Worm (Caenorhabditis elegans) whole organism, L4 larva: ENCODE data around the gene fipr-25.
A peak's percentile ranks its signal among the peaks of the same experiment; 100 is the strongest.

Source experiments
- F26F4.8 ChIP-seq: fragments of 200-800 bp; sonication (Bioruptor generic); conservative IDR thresholded peaks from 2 replicates; pipeline ENCODE4 v1.3.6; 2022; ENCODE audit warnings: missing genetic modification characterization, missing compliant biosample characterization
- F37D6.2 ChIP-seq: sonication (generic microtip); optimal IDR thresholded peaks from 2 replicates; lab custom pipeline; 2016; ENCODE audit warnings: mild to moderate bottlenecking, missing genetic modification characterization, missing compliant biosample characterization
- R02D3.7 ChIP-seq: fragments of 150-350 bp; sonication (generic microtip); optimal IDR thresholded peaks from 3 replicates; lab custom pipeline; 2014; ENCODE audit warnings: missing biosample characterization, missing genetic modification characterization
- Y75B8A.6 ChIP-seq: fragments of 200-800 bp; sonication (Bioruptor generic); IDR thresholded peaks from 2 replicates; pipeline ENCODE4 v1.3.6; 2022; ENCODE audit warnings: missing genetic modification reagents, missing genetic modification characterization, missing compliant biosample characterization
- aha-1 ChIP-seq: fragments of 150-350 bp; peaks from one replicate; lab custom pipeline; 2014; ENCODE audit warnings: missing biosample characterization, missing genetic modification characterization
- ama-1 ChIP-seq: fragments of 150-350 bp; optimal IDR thresholded peaks from 2 replicates; lab custom pipeline; 2014; ENCODE audit warnings: inconsistent platforms, mixed read lengths
- arid-1 ChIP-seq: fragments of 200-800 bp; sonication (Bioruptor generic); conservative IDR thresholded peaks from 2 replicates; pipeline ENCODE4 v1.3.6; 2022; ENCODE audit warnings: missing genetic modification reagents, missing genetic modification characterization, missing compliant biosample characterization
- ceh-44 ChIP-seq: fragments of 200-800 bp; sonication (Bioruptor generic); IDR thresholded peaks from 2 replicates; pipeline ENCODE4 v1.3.6; 2022; ENCODE audit warnings: missing genetic modification reagents, missing genetic modification characterization, missing compliant biosample characterization
- cey-2 ChIP-seq: sonication (generic microtip); optimal IDR thresholded peaks from 3 replicates; lab custom pipeline; 2017; ENCODE audit warnings: missing genetic modification characterization, mild to moderate bottlenecking, missing compliant biosample characterization, antibody characterized with exemption, borderline replicate concordance; ENCODE audit not compliant: insufficient read depth
- ctbp-1 ChIP-seq: fragments of 200-800 bp; sonication (Bioruptor generic); IDR thresholded peaks from 2 replicates; pipeline ENCODE4 v1.3.6; 2022; ENCODE audit warnings: missing genetic modification reagents, missing genetic modification characterization, missing compliant biosample characterization
- daf-8 ChIP-seq: fragments of 200-800 bp; sonication (Bioruptor generic); IDR thresholded peaks from 2 replicates; pipeline ENCODE4 v1.3.6; 2022; ENCODE audit warnings: missing genetic modification characterization, missing compliant biosample characterization
- dmd-6 ChIP-seq: fragments of 200-800 bp; sonication (Bioruptor generic); IDR thresholded peaks from 2 replicates; pipeline ENCODE4 v1.3.6; 2022; ENCODE audit warnings: missing genetic modification reagents, missing genetic modification characterization, missing compliant biosample characterization
- dmd-8 ChIP-seq: fragments of 200-800 bp; sonication (Bioruptor generic); IDR thresholded peaks from 2 replicates; pipeline ENCODE4 v1.3.6; 2022; ENCODE audit warnings: missing genetic modification characterization, missing compliant biosample characterization
- dpl-1 ChIP-seq: fragments of 150-350 bp; optimal IDR thresholded peaks from 2 replicates; lab custom pipeline; 2014; ENCODE audit warnings: missing biosample characterization, missing genetic modification reagents, missing genetic modification characterization
- fkh-10 ChIP-seq: fragments of 150-350 bp; optimal IDR thresholded peaks from 2 replicates; lab custom pipeline; 2014; ENCODE audit warnings: missing biosample characterization, missing genetic modification reagents, missing genetic modification characterization
- jun-1 ChIP-seq: fragments of 150-350 bp; optimal IDR thresholded peaks from 2 replicates; lab custom pipeline; 2014; ENCODE audit warnings: missing biosample characterization, missing genetic modification reagents, missing genetic modification characterization
- lim-7 ChIP-seq: fragments of 200-800 bp; sonication (Bioruptor generic); IDR thresholded peaks from 2 replicates; pipeline ENCODE4 v1.3.6; 2022; ENCODE audit warnings: missing genetic modification characterization, missing compliant biosample characterization
- lin-38 ChIP-seq: fragments of 200-800 bp; sonication (Bioruptor generic); IDR thresholded peaks from 2 replicates; pipeline ENCODE4 v1.3.6; 2022; ENCODE audit warnings: missing genetic modification reagents, missing genetic modification characterization, missing compliant biosample characterization
- lin-39 ChIP-seq: fragments of 150-350 bp; optimal IDR thresholded peaks from 2 replicates; lab custom pipeline; 2014; ENCODE audit warnings: missing biosample characterization, missing genetic modification reagents, missing genetic modification characterization
- lsy-2 ChIP-seq, 2 experiments: fragments of 150-350 bp in 1 of 2; sonication (generic microtip) in 1 of 2; optimal IDR thresholded peaks; 2 replicates each; lab custom pipeline; 2014 to 2017; ENCODE audit warnings: missing biosample characterization in 2 of 2, missing genetic modification characterization in 2 of 2
- madf-5 ChIP-seq, 2 experiments: fragments of 200-800 bp; sonication (Bioruptor generic); IDR thresholded peaks; 2 replicates each; pipeline ENCODE4 v1.3.6; 2022; ENCODE audit warnings: missing compliant biosample characterization in 2 of 2, missing genetic modification characterization in 2 of 2
- mdl-1 ChIP-seq, 2 experiments: fragments of 150-350 bp in 1 of 2; sonication (generic microtip) in 1 of 2; optimal IDR thresholded peaks; 2 replicates each; lab custom pipeline; 2014 to 2017; ENCODE audit warnings: missing biosample characterization in 2 of 2, missing genetic modification characterization in 2 of 2
- mep-1 ChIP-seq: fragments of 150-350 bp; sonication (generic microtip); optimal IDR thresholded peaks from 3 replicates; lab custom pipeline; 2014; ENCODE audit warnings: missing biosample characterization, missing genetic modification characterization
- php-3 ChIP-seq: fragments of 200-800 bp; sonication (Bioruptor generic); IDR thresholded peaks from 2 replicates; pipeline ENCODE4 v1.3.6; 2022; ENCODE audit warnings: missing genetic modification reagents, missing genetic modification characterization, missing compliant biosample characterization
- rbr-2 ChIP-seq: sonication (generic microtip); optimal IDR thresholded peaks from 2 replicates; lab custom pipeline; 2016; ENCODE audit warnings: missing genotype, missing genetic modification characterization, missing compliant biosample characterization
- set-16 ChIP-seq: fragments of 200-800 bp; sonication (Bioruptor generic); IDR thresholded peaks from 2 replicates; pipeline ENCODE4 v1.3.6; 2022; ENCODE audit warnings: missing genetic modification reagents, missing genetic modification characterization, missing compliant biosample characterization
- skn-1 ChIP-seq: fragments of 150-350 bp; optimal IDR thresholded peaks from 2 replicates; lab custom pipeline; 2014; ENCODE audit warnings: missing biosample characterization, missing genetic modification characterization
- spr-1 ChIP-seq: sonication (generic microtip); optimal IDR thresholded peaks from 2 replicates; lab custom pipeline; 2016; ENCODE audit warnings: mild to moderate bottlenecking, missing genetic modification characterization, missing compliant biosample characterization
- tag-97 ChIP-seq: fragments of 200-800 bp; sonication (Bioruptor generic); IDR thresholded peaks from 2 replicates; pipeline ENCODE4 v1.3.6; 2022; ENCODE audit warnings: missing genetic modification characterization, missing compliant biosample characterization
- tra-1 ChIP-seq: fragments of 200-800 bp; sonication (Bioruptor generic); IDR thresholded peaks from 2 replicates; pipeline ENCODE4 v1.3.6; 2022; ENCODE audit warnings: missing genetic modification reagents, missing genetic modification characterization, missing compliant biosample characterization
- unc-62 ChIP-seq, 3 experiments: fragments of 150-350 bp in 1 of 3; sonication (generic microtip); optimal IDR thresholded peaks in 2 of 3; peaks in 1 of 3; 1 replicate in 1 of 3; 2 replicates in 2 of 3; lab custom pipeline; 2014 to 2017; ENCODE audit warnings: missing biosample characterization in 3 of 3, missing genetic modification characterization in 3 of 3, missing genetic modification reagents in 3 of 3, missing genotype in 1 of 3
- zag-1 ChIP-seq: fragments of 150-350 bp; optimal IDR thresholded peaks from 2 replicates; lab custom pipeline; 2014; ENCODE audit warnings: missing biosample characterization, missing genetic modification characterization
- zfp-2 ChIP-seq: sonication (generic microtip); optimal IDR thresholded peaks from 2 replicates; lab custom pipeline; 2016; ENCODE audit warnings: mild to moderate bottlenecking, missing genetic modification characterization, missing compliant biosample characterization
- zip-2 ChIP-seq: fragments of 150-350 bp; optimal IDR thresholded peaks from 2 replicates; lab custom pipeline; 2014; ENCODE audit warnings: missing biosample characterization, missing genetic modification characterization

fipr-25 gene

ce11 chrV:1943465-1943864 is 13.7 kb upstream of the fipr-25 start (continued):
- peak; percentile 78 for TF ChIP-seq ctbp-1
- no peak for TF ChIP-seq zag-1
- TF ChIP-seq jun-1, result no peak
- no peak for TF ChIP-seq cey-2
- TF ChIP-seq spr-1 (tag; lab: Kevin White, UChicago), result no peak
- TF ChIP-seq daf-8 (GFP tag; lab: Robert Waterston, UW), result no peak
- TF ChIP-seq dpl-1 (GFP tag; lab: Kevin White, UChicago), result no peak
- peak in 1 of 2 experiments; percentile 11 for TF ChIP-seq unc-62 (GFP tag; optimal IDR thresholded peaks at IDR 0.05 in 1 of 2; lab: Kevin White, UChicago)
- no peak for TF ChIP-seq unc-62 (tag; optimal IDR thresholded peaks at IDR 0.05; lab: Kevin White, UChicago)
- TF ChIP-seq dmd-6 (GFP tag; lab: Robert Waterston, UW), result no peak
- peak; percentile 72 for TF ChIP-seq rbr-2
- no peak for TF ChIP-seq tag-97 (GFP tag; lab: Robert Waterston, UW)
- peak; percentile 46 for TF ChIP-seq aha-1 (tag; lab: Kevin White, UChicago)
- TF ChIP-seq mep-1 (tag; lab: Kevin White, UChicago), result peak; percentile 34
- TF ChIP-seq set-16 (GFP tag; lab: Robert Waterston, UW), result peak; percentile 78
- TF ChIP-seq, all 104 proteins: peak for 12

ce11 chrV:1945875-1946274 is 11.3 kb upstream of the fipr-25 start:
- TF ChIP-seq php-3 (GFP tag; lab: Robert Waterston, UW) (no peak), mdl-1 (tag; optimal IDR thresholded peaks at IDR 0.05; lab: Kevin White, UChicago) (no peak), F37D6.2 (tag; lab: Kevin White, UChicago) (no peak), fkh-10 (GFP tag; lab: Kevin White, UChicago) (no peak), F26F4.8 (no peak), skn-1 (tag; lab: Kevin White, UChicago) (no peak), dmd-6 (GFP tag; lab: Robert Waterston, UW) (no peak), daf-8 (GFP tag; lab: Robert Waterston, UW) (no peak), zip-2 (no peak), unc-62 (GFP tag; optimal IDR thresholded peaks at IDR 0.05 in 1 of 2; lab: Kevin White, UChicago) (no peak), unc-62 (tag; optimal IDR thresholded peaks at IDR 0.05; lab: Kevin White, UChicago) (no peak), lin-38 (GFP tag; lab: Robert Waterston, UW) (no peak), tra-1 (GFP tag; lab: Robert Waterston, UW) (no peak), arid-1 (GFP tag; lab: Robert Waterston, UW) (no peak), dmd-8 (GFP tag; lab: Robert Waterston, UW) (no peak), lsy-2 (tag; optimal IDR thresholded peaks at IDR 0.05; lab: Kevin White, UChicago) (no peak), madf-5 (GFP tag; IDR thresholded peaks at IDR 0.05; lab: Robert Waterston, UW) (no peak), Y75B8A.6 (GFP tag; lab: Robert Waterston, UW) (no peak)
- TF ChIP-seq, all 104 proteins: peak for 0

- TF ChIP-seq lin-39 (tag; lab: Kevin White, UChicago) (no peak), zfp-2 (tag; lab: Kevin White, UChicago) (no peak), R02D3.7 (tag; lab: Kevin White, UChicago) (no peak), lim-7 (GFP tag; lab: Robert Waterston, UW) (no peak), ama-1 (lab: Kevin White, UChicago) (no peak), ceh-44 (GFP tag; lab: Robert Waterston, UW) (no peak)
- TF ChIP-seq, all 104 proteins: peak for 0
Observed at ce11 chrV:1955246-1955645, 2.0 kb upstream of the fipr-25 start.

- no peak for TF ChIP-seq arid-1 (GFP tag; lab: Robert Waterston, UW)
- peak in 1 of 2 experiments; percentile 21 for TF ChIP-seq unc-62 (GFP tag; optimal IDR thresholded peaks at IDR 0.05 in 1 of 2; lab: Kevin White, UChicago)
- no peak for TF ChIP-seq unc-62 (tag; optimal IDR thresholded peaks at IDR 0.05; lab: Kevin White, UChicago)
Observed at ce11 chrV:1961453-1961852, 4.2 kb downstream of the fipr-25 start, which contains the start of gene Y40B10B.1. Y40B10B.1 (minus strand) TSS chrV:1961553.
